Worm (Caenorhabditis elegans) whole organism, L1 larva: ENCODE data around the gene F09E5.16.
A peak's percentile ranks its signal among the peaks of the same experiment; 100 is the strongest.

Source experiments
- C04F5.9 ChIP-seq: sonication (generic microtip); optimal IDR thresholded peaks from 2 replicates; lab custom pipeline; 2016; ENCODE audit warnings: missing genetic modification characterization, missing compliant biosample characterization
- C16A3.4 ChIP-seq: fragments of 150-350 bp; optimal IDR thresholded peaks from 2 replicates; lab custom pipeline; 2014; ENCODE audit warnings: missing biosample characterization, missing genetic modification characterization
- C34B4.2 ChIP-seq: sonication (generic microtip); optimal IDR thresholded peaks from 2 replicates; lab custom pipeline; 2017; ENCODE audit warnings: mild to moderate bottlenecking, missing genetic modification characterization, missing compliant biosample characterization
- F16B12.6 ChIP-seq: fragments of 150-350 bp; optimal IDR thresholded peaks from 2 replicates; lab custom pipeline; 2014; ENCODE audit warnings: missing biosample characterization, missing genetic modification characterization
- aha-1 ChIP-seq: fragments of 150-350 bp; optimal IDR thresholded peaks from 2 replicates; lab custom pipeline; 2014; ENCODE audit warnings: missing biosample characterization, missing genetic modification characterization
- aly-2 ChIP-seq: fragments of 150-350 bp; optimal IDR thresholded peaks from 2 replicates; lab custom pipeline; 2014; ENCODE audit warnings: missing biosample characterization, missing genetic modification characterization
- ama-1 ChIP-seq: fragments of 150-350 bp; optimal IDR thresholded peaks from 2 replicates; lab custom pipeline; 2014
- ceh-8 ChIP-seq: fragments of 200-800 bp; sonication (Bioruptor generic); optimal IDR thresholded peaks from 2 replicates; lab custom pipeline; 2018; ENCODE audit warnings: mild to moderate bottlenecking, missing genetic modification characterization, moderate library complexity, missing compliant biosample characterization
- ceh-82 ChIP-seq, 3 experiments: fragments of 150-350 bp in 1 of 3; sonication (generic microtip) in 2 of 3; optimal IDR thresholded peaks; 2 replicates each; lab custom pipeline; 2014 to 2017; ENCODE audit warnings: missing biosample characterization in 3 of 3, missing genetic modification characterization in 3 of 3
- ceh-88 ChIP-seq: fragments of 200-800 bp; sonication (Bioruptor generic); IDR thresholded peaks from 2 replicates; pipeline ENCODE4 v1.3.6; 2022; ENCODE audit warnings: missing genetic modification characterization, missing compliant biosample characterization
- dsc-1 ChIP-seq: sonication (generic microtip); optimal IDR thresholded peaks from 2 replicates; lab custom pipeline; 2016; ENCODE audit warnings: mild to moderate bottlenecking, missing genetic modification characterization, missing compliant biosample characterization
- efl-1 ChIP-seq, 4 experiments: fragments of 150-350 bp; optimal IDR thresholded peaks in 3 of 4; peaks in 1 of 4; 1 replicate in 1 of 4; 2 replicates in 3 of 4; lab custom pipeline; 2014; ENCODE audit warnings: missing biosample characterization in 2 of 4, missing genetic modification characterization in 2 of 4, missing genetic modification reagents in 2 of 4
- egl-13 ChIP-seq: sonication (generic microtip); optimal IDR thresholded peaks from 2 replicates; lab custom pipeline; 2016; ENCODE audit warnings: missing genotype, missing genetic modification reagents, missing genetic modification characterization, missing compliant biosample characterization
- elt-2 ChIP-seq: sonication (generic microtip); optimal IDR thresholded peaks from 2 replicates; lab custom pipeline; 2016; ENCODE audit warnings: missing genetic modification characterization, mild to moderate bottlenecking, inconsistent platforms, missing compliant biosample characterization, missing genetic modification reagents
- elt-3 ChIP-seq, 6 experiments: fragments of 150-350 bp in 1 of 6; sonication (generic microtip); optimal IDR thresholded peaks; 2 replicates each; lab custom pipeline; 2017 to 2018; ENCODE audit warnings: missing biosample characterization in 6 of 6, missing genetic modification characterization in 6 of 6, inconsistent platforms in 1 of 6
- ets-5 ChIP-seq: fragments of 200-800 bp; sonication (Bioruptor generic); IDR thresholded peaks from 2 replicates; pipeline ENCODE4 v1.3.6; 2022; ENCODE audit warnings: missing genetic modification characterization, missing compliant biosample characterization
- fkh-8 ChIP-seq: sonication (generic microtip); optimal IDR thresholded peaks from 2 replicates; lab custom pipeline; 2016; ENCODE audit warnings: mild to moderate bottlenecking, missing genetic modification characterization, missing compliant biosample characterization
- fos-1 ChIP-seq: fragments of 150-350 bp; optimal IDR thresholded peaks from 2 replicates; lab custom pipeline; 2014; ENCODE audit warnings: missing biosample characterization, missing genetic modification characterization
- hlh-4 ChIP-seq: sonication (generic microtip); optimal IDR thresholded peaks from 2 replicates; lab custom pipeline; 2016; ENCODE audit warnings: mild to moderate bottlenecking, missing genetic modification characterization, missing compliant biosample characterization
- lin-13 ChIP-seq: fragments of 150-350 bp; optimal IDR thresholded peaks from 2 replicates; lab custom pipeline; 2014; ENCODE audit warnings: missing biosample characterization, missing genetic modification reagents, missing genetic modification characterization
- lin-35 ChIP-seq, 2 experiments: fragments of 150-350 bp; optimal IDR thresholded peaks; 2 replicates each; lab custom pipeline; 2014; ENCODE audit warnings: missing biosample characterization in 2 of 2, missing genetic modification characterization in 2 of 2, missing genetic modification reagents in 2 of 2
- mab-9 ChIP-seq: fragments of 200-800 bp; sonication (Bioruptor generic); IDR thresholded peaks from 2 replicates; pipeline ENCODE4 v1.3.6; 2022; ENCODE audit warnings: missing genetic modification reagents, missing genetic modification characterization, missing compliant biosample characterization
- nhr-11 ChIP-seq: fragments of 150-350 bp; optimal IDR thresholded peaks from 2 replicates; lab custom pipeline; 2014; ENCODE audit warnings: missing biosample characterization, missing genetic modification characterization
- nhr-20 ChIP-seq: sonication (generic microtip); optimal IDR thresholded peaks from 2 replicates; lab custom pipeline; 2016; ENCODE audit warnings: mild to moderate bottlenecking, missing genetic modification characterization, missing compliant biosample characterization
- nhr-237 ChIP-seq: fragments of 150-350 bp; optimal IDR thresholded peaks from 2 replicates; lab custom pipeline; 2014; ENCODE audit warnings: missing biosample characterization, missing genetic modification characterization
- nhr-28 ChIP-seq: fragments of 150-350 bp; optimal IDR thresholded peaks from 2 replicates; lab custom pipeline; 2014; ENCODE audit warnings: missing biosample characterization, missing genetic modification characterization
- nhr-47 ChIP-seq: sonication (generic microtip); optimal IDR thresholded peaks from 2 replicates; lab custom pipeline; 2016; ENCODE audit warnings: mild to moderate bottlenecking, missing genetic modification characterization, moderate library complexity, missing compliant biosample characterization
- nhr-71 ChIP-seq: sonication (generic microtip); optimal IDR thresholded peaks from 2 replicates; lab custom pipeline; 2016; ENCODE audit warnings: mild to moderate bottlenecking, missing genetic modification characterization, moderate library complexity, missing compliant biosample characterization
- nhr-76 ChIP-seq: sonication (generic microtip); optimal IDR thresholded peaks from 2 replicates; lab custom pipeline; 2017; ENCODE audit warnings: missing biosample characterization, missing genetic modification characterization
- pax-3 ChIP-seq: fragments of 200-800 bp; sonication (Bioruptor generic); optimal IDR thresholded peaks from 2 replicates; lab custom pipeline; 2018; ENCODE audit warnings: mild to moderate bottlenecking, missing genetic modification characterization, moderate library complexity, missing compliant biosample characterization
- rnt-1 ChIP-seq: sonication (generic microtip); optimal IDR thresholded peaks from 2 replicates; lab custom pipeline; 2016; ENCODE audit warnings: mild to moderate bottlenecking, missing genetic modification characterization, moderate library complexity, missing compliant biosample characterization
- skn-1 ChIP-seq: fragments of 150-350 bp; optimal IDR thresholded peaks from 2 replicates; lab custom pipeline; 2014; ENCODE audit warnings: missing biosample characterization, missing genetic modification characterization
- snu-23 ChIP-seq: sonication (generic microtip); optimal IDR thresholded peaks from 2 replicates; lab custom pipeline; 2016; ENCODE audit warnings: missing genetic modification characterization, missing compliant biosample characterization
- sox-4 ChIP-seq: sonication (generic microtip); optimal IDR thresholded peaks from 2 replicates; lab custom pipeline; 2016; ENCODE audit warnings: missing genetic modification characterization, missing compliant biosample characterization
- tbx-2 ChIP-seq: sonication (generic microtip); optimal IDR thresholded peaks from 2 replicates; lab custom pipeline; 2016; ENCODE audit warnings: missing genetic modification characterization, missing compliant biosample characterization
- unc-130 ChIP-seq: fragments of 150-350 bp; optimal IDR thresholded peaks from 2 replicates; lab custom pipeline; 2017; ENCODE audit warnings: missing biosample characterization, missing genetic modification characterization, inconsistent platforms
- unc-30 ChIP-seq: sonication (generic microtip); optimal IDR thresholded peaks from 2 replicates; lab custom pipeline; 2017; ENCODE audit warnings: missing biosample characterization, missing genetic modification characterization
- unc-86 ChIP-seq: sonication (generic microtip); optimal IDR thresholded peaks from 2 replicates; lab custom pipeline; 2016; ENCODE audit warnings: missing genetic modification characterization, missing compliant biosample characterization
- xbp-1 ChIP-seq: sonication (generic microtip); optimal IDR thresholded peaks from 2 replicates; lab custom pipeline; 2016; ENCODE audit warnings: missing genetic modification characterization, missing compliant biosample characterization
- ztf-11 ChIP-seq, 2 experiments: sonication (generic microtip); optimal IDR thresholded peaks; 2 replicates each; lab custom pipeline; 2016 to 2017; ENCODE audit warnings: missing genetic modification characterization in 2 of 2, missing biosample characterization in 1 of 2, missing compliant biosample characterization in 1 of 2

F09E5.16 gene

DNA sequence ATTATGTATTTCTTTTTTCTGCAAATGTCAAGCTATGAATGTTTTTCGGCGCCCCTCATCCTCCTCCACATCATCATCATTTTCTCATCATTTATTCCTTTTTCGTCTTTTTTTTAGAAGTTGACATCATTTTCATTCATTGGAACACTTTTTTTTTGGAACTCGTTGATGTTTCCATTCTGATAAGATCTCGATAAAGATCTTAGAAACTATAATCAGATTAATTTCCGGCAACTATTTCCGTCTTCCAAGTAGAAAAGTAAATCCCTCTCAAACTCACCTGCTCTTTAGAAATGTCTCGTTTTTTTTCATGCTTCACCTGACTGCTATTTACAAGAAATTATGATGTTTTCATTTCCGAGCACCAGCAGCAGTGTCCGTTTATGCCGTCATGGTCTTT is 36.6 kb downstream of the F09E5.16 start (continued):
- no peak for TF ChIP-seq elt-2
- no peak for TF ChIP-seq ceh-8
- no peak for TF ChIP-seq fos-1 (tag; lab: Kevin White, UChicago)
- TF ChIP-seq hlh-4 (tag; lab: Kevin White, UChicago) = peak; percentile 9
- no peak for TF ChIP-seq efl-1 (optimal IDR thresholded peaks at IDR 0.05; lab: Kevin White, UChicago)
- TF ChIP-seq efl-1 (GFP tag; optimal IDR thresholded peaks at IDR 0.05 in 1 of 2; lab: Kevin White, UChicago) = peak in 1 of 2 experiments; percentile 36
- TF ChIP-seq ceh-88 (GFP tag; lab: Robert Waterston, UW) = no peak

DNA sequence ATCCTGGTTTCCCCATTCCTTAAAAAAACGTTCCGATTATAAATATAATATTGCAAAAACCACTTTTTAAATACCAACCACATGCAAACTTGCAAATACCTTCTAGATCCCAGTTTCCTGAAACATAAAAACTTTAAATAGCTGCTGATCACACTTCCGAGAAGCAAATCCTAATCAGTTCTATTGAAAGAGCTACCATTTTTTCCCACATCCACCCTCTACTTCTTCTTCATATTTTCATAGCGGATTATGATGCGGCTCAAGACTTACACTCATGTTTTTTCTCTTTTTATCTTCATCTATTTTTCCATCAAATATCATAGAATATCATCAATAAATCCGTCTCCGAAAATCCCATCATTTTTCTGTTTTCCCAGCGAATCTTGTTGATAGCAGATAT is 38.7 kb downstream of the F09E5.16 start:
- no peak for TF ChIP-seq nhr-237 (tag; lab: Kevin White, UChicago)
- TF ChIP-seq nhr-20 (tag; lab: Kevin White, UChicago) = no peak
- TF ChIP-seq ceh-82 (tag; optimal IDR thresholded peaks at IDR 0.05; lab: Kevin White, UChicago) = no peak
- no peak for TF ChIP-seq elt-2
- no peak for TF ChIP-seq rnt-1 (tag; lab: Kevin White, UChicago)
- TF ChIP-seq pax-3 (tag; lab: Kevin White, UChicago) = peak; percentile 72
- TF ChIP-seq aly-2 (tag; lab: Kevin White, UChicago) = no peak
- no peak for TF ChIP-seq nhr-28 (tag; lab: Kevin White, UChicago)
- TF ChIP-seq egl-13 (tag; lab: Kevin White, UChicago) = peak; percentile 8
- TF ChIP-seq C34B4.2 (tag; lab: Kevin White, UChicago) = no peak
- no peak for TF ChIP-seq lin-13 (GFP tag; lab: Kevin White, UChicago)
- no peak for TF ChIP-seq nhr-76 (tag; lab: Kevin White, UChicago)
- TF ChIP-seq fkh-8 (tag; lab: Kevin White, UChicago) = peak; percentile 57
- TF ChIP-seq unc-30 (tag; lab: Kevin White, UChicago) = no peak
- TF ChIP-seq nhr-47 (tag; lab: Kevin White, UChicago) = peak; percentile 60
- TF ChIP-seq unc-130 (tag; lab: Kevin White, UChicago) = no peak
- peak; percentile 4 for TF ChIP-seq nhr-71 (tag; lab: Kevin White, UChicago)
- TF ChIP-seq tbx-2 (tag; lab: Kevin White, UChicago) = no peak
- TF ChIP-seq ztf-11 (tag; optimal IDR thresholded peaks at IDR 0.05; lab: Kevin White, UChicago) = no peak
- TF ChIP-seq C16A3.4 (tag; lab: Kevin White, UChicago) = no peak
- TF ChIP-seq lin-35 (GFP tag; optimal IDR thresholded peaks at IDR 0.05; lab: Kevin White, UChicago) = no peak
- no peak for TF ChIP-seq aha-1
- no peak for TF ChIP-seq unc-86 (tag; lab: Kevin White, UChicago)
- no peak for TF ChIP-seq skn-1 (tag; lab: Kevin White, UChicago)
- no peak for TF ChIP-seq mab-9 (GFP tag; lab: Robert Waterston, UW)
- no peak for TF ChIP-seq C04F5.9 (tag; lab: Kevin White, UChicago)
- no peak for TF ChIP-seq xbp-1 (tag; lab: Kevin White, UChicago)
- TF ChIP-seq sox-4 (tag; lab: Kevin White, UChicago) = peak; percentile 70
- TF ChIP-seq ama-1 = no peak
- peak; percentile 19 for TF ChIP-seq nhr-11 (tag; lab: Kevin White, UChicago)
- no peak for TF ChIP-seq F16B12.6 (tag; lab: Kevin White, UChicago)
- no peak for TF ChIP-seq snu-23 (GFP tag; lab: Kevin White, UChicago)
- TF ChIP-seq dsc-1 (tag; lab: Kevin White, UChicago) = peak; percentile 99
- no peak for TF ChIP-seq elt-3 (tag; optimal IDR thresholded peaks at IDR 0.05; lab: Kevin White, UChicago)
- TF ChIP-seq ets-5 (GFP tag; lab: Robert Waterston, UW) = 0 out of 2 replicates have a peak, but pooled peaks have one; percentile 82
